Fruit fly (Drosophila melanogaster): ENCODE results near the gene Zmynd10.
A peak's percentile ranks its signal among the peaks of the same experiment; 100 is the strongest.

dm6 chr3L:13022854-13023560 lies 3.2 kb downstream of the Zmynd10 start, which contains the start of gene RpS12:
- TF ChIP-seq CG18011 (GFP tag; optimal IDR thresholded peaks at IDR 0.05) (peak; percentile 67), pan (optimal IDR thresholded peaks at IDR 0.05) (no peak), pan (GFP tag; optimal IDR thresholded peaks at IDR 0.05 in 1 of 2, IDR thresholded peaks at IDR 0.05 in 1 of 2) (peak in 1 of 2 experiments; percentile 67), Sox102F (GFP tag; optimal IDR thresholded peaks at IDR 0.05) (peak; percentile 34), gro (GFP tag; optimal IDR thresholded peaks at IDR 0.05) (peak; percentile 82), pnt (GFP tag; optimal IDR thresholded peaks at IDR 0.05) (peak; percentile 64), twi (tag; optimal IDR thresholded peaks at IDR 0.05) (peak; percentile 24), CG12659 (GFP tag; optimal IDR thresholded peaks at IDR 0.05) (peak; percentile 73), Ravus (GFP tag; IDR thresholded peaks at IDR 0.05) (no peak), Abd-B (GFP tag; optimal IDR thresholded peaks at IDR 0.05) (no peak)
